Worm (Caenorhabditis elegans): Measurements from ENCODE around the gene sec-31.

- no peak for TF ChIP-seq him-1 (tag; optimal IDR thresholded peaks at IDR 0.05)
- no peak for TF ChIP-seq dao-5 (tag; optimal IDR thresholded peaks at IDR 0.05)
- peak; percentile 8 for TF ChIP-seq W03F9.2 (tag; optimal IDR thresholded peaks at IDR 0.05)
Observed at ce11 chrIV:11403288-11403991, 31.8 kb upstream of the sec-31 start, which contains the start of the genes memi-3 and cyp-31A2.
